Fruit fly (Drosophila melanogaster) whole organism, larva: ENCODE results near the gene Sulf1.

Source experiments
- noc ChIP-seq: fragments of 200-800 bp; sonication (Bioruptor generic); optimal IDR thresholded peaks from 3 replicates; lab custom pipeline; 2019; ENCODE audit warnings: missing biosample characterization, mild to moderate bottlenecking, missing genetic modification characterization, moderate library complexity

The Sulf1 gene

dm6 chr3R:16325192-16325591 lies 14.2 kb downstream of the Sulf1 start, which contains the start of gene CG17929:
Gene CG17929, plus strand, starts transcription at chr3R:16325492.
- TF ChIP-seq noc: no peak

- no peak for TF ChIP-seq noc
These were observed 16.3 kb downstream of the Sulf1 start, which contains the start of gene CG6901 for dm6 chr3R:16323093-16323492. Gene CG6901, plus strand, starts transcription at chr3R:16323415.

- no peak for TF ChIP-seq noc
These were observed 17.8 kb downstream of the Sulf1 start, which contains the start of gene CG44044 for dm6 chr3R:16321538-16321937. Gene CG44044, plus strand, starts transcription at chr3R:16321838.

dm6 chr3R:16316747-16317146 lies 22.6 kb downstream of the Sulf1 start:
- no peak for TF ChIP-seq noc

- TF ChIP-seq noc: peak; percentile 74
These were observed 29.3 kb downstream of the Sulf1 start for dm6 chr3R:16310081-16310493.

dm6 chr3R:16309302-16310080 lies 29.9 kb downstream of the Sulf1 start:
- TF ChIP-seq noc: no peak

dm6 chr3R:16308057-16308456 lies 31.3 kb downstream of the Sulf1 start:
- no peak for TF ChIP-seq noc

- TF ChIP-seq noc: no peak
These were observed 34.0 kb downstream of the Sulf1 start, which contains the start of gene Zip89B for dm6 chr3R:16305185-16305989. Gene Zip89B, plus strand, starts transcription at chr3R:16305758.

dm6 chr3R:16295513-16296123 lies 43.8 kb downstream of the Sulf1 start:
- TF ChIP-seq noc: no peak

- TF ChIP-seq noc: no peak
These were observed 49.0 kb downstream of the Sulf1 start for dm6 chr3R:16290242-16290824.

dm6 chr3R:16288714-16289291 lies 50.6 kb downstream of the Sulf1 start:
- no peak for TF ChIP-seq noc

- no peak for TF ChIP-seq noc
These were observed 51.5 kb downstream of the Sulf1 start for dm6 chr3R:16287850-16288249.

dm6 chr3R:16287171-16287570 lies 52.2 kb downstream of the Sulf1 start:
- TF ChIP-seq noc: no peak

dm6 chr3R:16285612-16286188 lies 53.7 kb downstream of the Sulf1 start:
- no peak for TF ChIP-seq noc

- TF ChIP-seq noc: no peak
These were observed 54.5 kb downstream of the Sulf1 start for dm6 chr3R:16284901-16285300.

dm6 chr3R:16284481-16284880 lies 54.9 kb downstream of the Sulf1 start:
- TF ChIP-seq noc: no peak
